Worm (Caenorhabditis elegans) whole organism, L3 larva: ENCODE results near the gene fil-1.
"Not testable (repeated sequence)": the region's sequence is repeated elsewhere in the genome, so short reads cannot be mapped to it uniquely, and the experiment has no call there.

ENCODE experiments used
- ceh-82 ChIP-seq: fragments of 150-350 bp; optimal IDR thresholded peaks from 2 replicates; lab custom pipeline; 2014; ENCODE audit warnings: missing biosample characterization, missing genetic modification characterization
- fos-1 ChIP-seq: fragments of 150-350 bp; optimal IDR thresholded peaks from 2 replicates; lab custom pipeline; 2014; ENCODE audit warnings: missing biosample characterization, missing genetic modification characterization
- lin-15B ChIP-seq: fragments of 150-350 bp; optimal IDR thresholded peaks from 2 replicates; lab custom pipeline; 2014; ENCODE audit warnings: missing biosample characterization, missing genetic modification characterization
- lin-39 ChIP-seq: fragments of 150-350 bp; optimal IDR thresholded peaks from 2 replicates; lab custom pipeline; 2018; ENCODE audit warnings: missing biosample characterization, missing genetic modification reagents, missing genetic modification characterization
- nfya-1 ChIP-seq: sonication (generic microtip); optimal IDR thresholded peaks from 2 replicates; lab custom pipeline; 2017; ENCODE audit warnings: missing genetic modification characterization, mild to moderate bottlenecking, missing compliant biosample characterization, antibody characterized with exemption, moderate library complexity; ENCODE audit not compliant: insufficient read depth
- nhr-12 ChIP-seq: fragments of 150-350 bp; optimal IDR thresholded peaks from 2 replicates; lab custom pipeline; 2014; ENCODE audit warnings: missing biosample characterization, missing genetic modification characterization
- nhr-28 ChIP-seq: fragments of 150-350 bp; optimal IDR thresholded peaks from 2 replicates; lab custom pipeline; 2014; ENCODE audit warnings: missing biosample characterization, missing genetic modification characterization
- skn-1 ChIP-seq: fragments of 150-350 bp; optimal IDR thresholded peaks from 2 replicates; lab custom pipeline; 2014; ENCODE audit warnings: missing biosample characterization, missing genetic modification characterization
- unc-39 ChIP-seq: sonication (generic microtip); optimal IDR thresholded peaks from 4 replicates; lab custom pipeline; 2017; ENCODE audit warnings: missing biosample characterization, missing genetic modification characterization
- unc-62 ChIP-seq: fragments of 150-350 bp; sonication (generic microtip); optimal IDR thresholded peaks from 4 replicates; lab custom pipeline; 2014; ENCODE audit warnings: missing biosample characterization, missing genetic modification reagents, missing genetic modification characterization

ce11 chrV:15036769-15037168, 43.1 kb downstream of the fil-1 start, which contains the start of gene melo-3:
- TF ChIP-seq skn-1 (tag; lab: Kevin White, UChicago); lin-39 (tag; lab: Kevin White, UChicago); nhr-12; ceh-82 (tag; lab: Kevin White, UChicago); nfya-1 (tag; lab: Kevin White, UChicago); nhr-28 (tag; lab: Kevin White, UChicago); unc-39 (tag; lab: Kevin White, UChicago); unc-62 (GFP tag; lab: Kevin White, UChicago); fos-1 (tag; lab: Kevin White, UChicago); lin-15B: not testable (repeated sequence)
